Fruit fly (Drosophila melanogaster): ENCODE results near the gene ND-B14.5A.

ND-B14.5A gene

DNA sequence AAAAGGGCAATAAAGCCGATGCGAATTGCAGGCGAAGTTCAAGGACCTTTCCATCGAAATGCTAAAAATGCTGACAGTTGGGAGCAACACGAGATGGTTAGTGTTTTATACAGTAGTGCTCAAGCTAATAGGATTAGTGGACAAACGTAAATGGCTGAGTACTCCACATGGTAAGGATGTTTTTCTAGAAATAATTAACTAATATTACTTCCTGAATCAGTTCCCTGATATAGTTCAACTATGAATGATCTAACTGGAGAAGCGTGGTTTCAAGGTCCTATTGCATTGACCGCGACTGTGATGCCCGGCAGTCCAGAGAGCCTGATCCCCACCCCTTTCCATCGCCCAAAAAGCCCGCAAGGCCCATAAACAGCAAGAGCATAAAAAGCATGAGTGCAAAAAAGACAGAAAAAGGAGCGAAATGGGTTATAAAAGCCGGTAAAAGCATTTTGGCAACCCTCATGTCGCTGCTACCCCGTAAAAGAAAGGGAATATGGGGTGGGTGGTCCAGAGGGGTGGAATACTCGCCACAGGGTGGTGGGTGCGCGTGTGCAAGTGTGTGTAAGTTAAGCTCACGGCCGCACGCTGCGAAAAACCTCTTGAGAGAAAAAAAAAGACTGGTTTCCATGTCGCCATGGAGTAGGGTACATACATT lies 38.0 kb upstream of the ND-B14.5A start (continued):
- TF ChIP-seq CG2116 (GFP tag; optimal IDR thresholded peaks at IDR 0.05) (peak; percentile 7), HHEX (GFP tag; optimal IDR thresholded peaks at IDR 0.05) (peak; percentile 68), Mrtf (GFP tag; IDR thresholded peaks at IDR 0.05) (0 out of 3 replicates have a peak, but pooled peaks have one; percentile 48), twi (tag; optimal IDR thresholded peaks at IDR 0.05) (peak; percentile 7), CG9876 (GFP tag; optimal IDR thresholded peaks at IDR 0.05) (no peak), dmrt11E (tag; optimal IDR thresholded peaks at IDR 0.05) (peak; percentile 73), cas (GFP tag; IDR thresholded peaks at IDR 0.05) (no peak), CG8290 (GFP tag; optimal IDR thresholded peaks at IDR 0.05) (peak; percentile 7), CG8290 (tag; optimal IDR thresholded peaks at IDR 0.05) (peak in 1 of 2 experiments; percentile 78), CG33557 (GFP tag; optimal IDR thresholded peaks at IDR 0.05) (peak; percentile 1), unc-4 (GFP tag; IDR thresholded peaks at IDR 0.05; ENCODE audit: partially characterized antibody) (no peak), mirr (GFP tag; optimal IDR thresholded peaks at IDR 0.05) (no peak), CrebB (tag; optimal IDR thresholded peaks at IDR 0.05) (peak; percentile 17), pros (GFP tag; optimal IDR thresholded peaks at IDR 0.05) (peak; percentile 77), sens (GFP tag) (peak; percentile 96), D (optimal IDR thresholded peaks at IDR 0.05) (no peak), D (GFP tag; optimal IDR thresholded peaks at IDR 0.05) (peak; percentile 75), dysf (GFP tag; IDR thresholded peaks at IDR 0.05) (peak; percentile 71), CG10543 (GFP tag; optimal IDR thresholded peaks at IDR 0.05) (no peak), Hr39 (optimal IDR thresholded peaks at IDR 0.05) (no peak), CG8359 (GFP tag; optimal IDR thresholded peaks at IDR 0.05; ENCODE audit: borderline replicate concordance) (peak; percentile 60), pan (optimal IDR thresholded peaks at IDR 0.05) (no peak), pan (GFP tag; optimal IDR thresholded peaks at IDR 0.05 in 1 of 2, IDR thresholded peaks at IDR 0.05 in 1 of 2) (peak in 1 of 2 experiments; percentile 72), vfl (GFP tag; optimal IDR thresholded peaks at IDR 0.05) (no peak), CG2202 (tag; optimal IDR thresholded peaks at IDR 0.05) (peak; percentile 46), sna (GFP tag; IDR thresholded peaks at IDR 0.05; ENCODE audit: partially characterized antibody) (no peak), CG7786 (GFP tag; optimal IDR thresholded peaks at IDR 0.05) (peak; percentile 18), gem (tag; optimal IDR thresholded peaks at IDR 0.05) (peak; percentile 81), bigmax (GFP tag; optimal IDR thresholded peaks at IDR 0.05) (no peak), pho (GFP tag; optimal IDR thresholded peaks at IDR 0.05) (peak; percentile 24), CG11695 (GFP tag; IDR thresholded peaks at IDR 0.05) (peak; percentile 74), crp (GFP tag; optimal IDR thresholded peaks at IDR 0.05) (no peak), CG17385 (GFP tag; optimal IDR thresholded peaks at IDR 0.05) (peak; percentile 61), CG2678 (tag; optimal IDR thresholded peaks at IDR 0.05) (peak; percentile 81), CTCF (GFP tag; optimal IDR thresholded peaks at IDR 0.05) (no peak), insv (GFP tag; optimal IDR thresholded peaks at IDR 0.05) (no peak), h (optimal IDR thresholded peaks at IDR 0.05) (no peak), Myb (GFP tag; optimal IDR thresholded peaks at IDR 0.05) (peak; percentile 24), CG6654 (GFP tag; optimal IDR thresholded peaks at IDR 0.05) (peak; percentile 58), CG1647 (GFP tag; optimal IDR thresholded peaks at IDR 0.05) (no peak), abd-A (tag; optimal IDR thresholded peaks at IDR 0.05) (peak; percentile 70), Dfd (GFP tag; optimal IDR thresholded peaks at IDR 0.05) (no peak), Asciz (GFP tag; optimal IDR thresholded peaks at IDR 0.05) (peak; percentile 21), Aef1 (GFP tag; IDR thresholded peaks at IDR 0.05) (peak; percentile 29; the same call in 2 of the 3 replicates), rib (GFP tag; IDR thresholded peaks at IDR 0.05) (no peak), CG13123 (GFP tag; optimal IDR thresholded peaks at IDR 0.05) (no peak), ewg (GFP tag; optimal IDR thresholded peaks at IDR 0.05) (peak; percentile 24), CG8924 (tag; optimal IDR thresholded peaks at IDR 0.05) (peak; percentile 76), CG11723 (GFP tag; optimal IDR thresholded peaks at IDR 0.05) (peak; percentile 42), CG12299 (tag; optimal IDR thresholded peaks at IDR 0.05) (peak; percentile 50), CG18599 (GFP tag; optimal IDR thresholded peaks at IDR 0.05) (peak; percentile 84)
